Fruit fly (Drosophila melanogaster): ENCODE data around the gene Ravus.

- no peak for TF ChIP-seq CG8478 (optimal IDR thresholded peaks at IDR 0.05)
- TF ChIP-seq bowl (GFP tag; IDR thresholded peaks at IDR 0.05), result no peak
- no peak for TF ChIP-seq Six4 (GFP tag; optimal IDR thresholded peaks at IDR 0.05)
- no peak for TF ChIP-seq Atf6 (GFP tag; IDR thresholded peaks at IDR 0.05)
- no peak for TF ChIP-seq CG14965 (GFP tag; optimal IDR thresholded peaks at IDR 0.05; ENCODE audit: borderline replicate concordance)
- no peak for TF ChIP-seq psq (GFP tag; optimal IDR thresholded peaks at IDR 0.05)
- TF ChIP-seq sens-2 (GFP tag; IDR thresholded peaks at IDR 0.05), result no peak
- no peak for TF ChIP-seq tup (GFP tag; optimal IDR thresholded peaks at IDR 0.05)
- TF ChIP-seq so (GFP tag; IDR thresholded peaks at IDR 0.05), result no peak
- no peak for TF ChIP-seq pfk (GFP tag; optimal IDR thresholded peaks at IDR 0.05)
- no peak for TF ChIP-seq Dfd (GFP tag; optimal IDR thresholded peaks at IDR 0.05)
- TF ChIP-seq CG3065 (GFP tag; optimal IDR thresholded peaks at IDR 0.05), result no peak
- TF ChIP-seq CG31365 (tag; optimal IDR thresholded peaks at IDR 0.05), result no peak
Observed at dm6 chr3R:13258696-13259567, 4.9 kb downstream of the Ravus start, which contains the start of gene Ace.
